Worm (Caenorhabditis elegans) whole organism, late embryonic: ENCODE results near the gene Y34B4A.2.

Experiments
- K02D7.2 ChIP-seq: sonication (generic microtip); optimal IDR thresholded peaks from 2 replicates; lab custom pipeline; 2017; ENCODE audit warnings: mild to moderate bottlenecking, missing genetic modification characterization, missing compliant biosample characterization
- ceh-22 ChIP-seq: sonication (generic microtip); optimal IDR thresholded peaks from 2 replicates; lab custom pipeline; 2017; ENCODE audit warnings: missing biosample characterization, missing genetic modification characterization
- elt-2 ChIP-seq: sonication (generic microtip); optimal IDR thresholded peaks from 2 replicates; lab custom pipeline; 2016; ENCODE audit warnings: missing genetic modification reagents, missing genetic modification characterization, missing compliant biosample characterization
- fkh-10 ChIP-seq: fragments of 150-350 bp; optimal IDR thresholded peaks from 2 replicates; lab custom pipeline; 2014; ENCODE audit warnings: missing biosample characterization, missing genetic modification reagents, missing genetic modification characterization
- hlh-13 ChIP-seq: fragments of 200-800 bp; sonication (Bioruptor generic); optimal IDR thresholded peaks from 2 replicates; lab custom pipeline; 2018; ENCODE audit warnings: mild to moderate bottlenecking, missing genetic modification characterization, missing compliant biosample characterization
- pha-4 ChIP-seq: fragments of 150-350 bp; optimal IDR thresholded peaks from 2 replicates; lab custom pipeline; 2018; ENCODE audit warnings: missing biosample characterization, missing genetic modification reagents, missing genetic modification characterization
- tbx-7 ChIP-seq: sonication (generic microtip); optimal IDR thresholded peaks from 2 replicates; lab custom pipeline; 2016; ENCODE audit warnings: missing genotype, missing genetic modification characterization, missing compliant biosample characterization

- no peak for TF ChIP-seq hlh-13
- TF ChIP-seq tbx-7 (tag; lab: Kevin White, UChicago): no peak
- TF ChIP-seq pha-4 (tag; lab: Kevin White, UChicago): no peak
- TF ChIP-seq ceh-22 (tag; lab: Kevin White, UChicago): no peak
- no peak for TF ChIP-seq elt-2 (tag; lab: Kevin White, UChicago)
- no peak for TF ChIP-seq fkh-10
- no peak for TF ChIP-seq K02D7.2 (tag; lab: Kevin White, UChicago)
These were observed 2.5 kb upstream of the Y34B4A.2 start for ce11 chrX:5276772-5277171.
